Worm (Caenorhabditis elegans) whole organism, L4 larva: Measurements from ENCODE around the gene C05G5.3.

Experiments
- D1046.2 ChIP-seq: fragments of 200-800 bp; sonication (Bioruptor generic); IDR thresholded peaks from 2 replicates; pipeline ENCODE4 v1.3.6; 2022; ENCODE audit warnings: missing genetic modification characterization, missing compliant biosample characterization
- F37D6.2 ChIP-seq: sonication (generic microtip); optimal IDR thresholded peaks from 2 replicates; lab custom pipeline; 2016; ENCODE audit warnings: mild to moderate bottlenecking, missing genetic modification characterization, missing compliant biosample characterization
- F44E2.7 ChIP-seq: fragments of 200-800 bp; sonication (Bioruptor generic); IDR thresholded peaks from 2 replicates; pipeline ENCODE4 v2.1.2; 2022; ENCODE audit warnings: missing genetic modification characterization, missing compliant biosample characterization
- F49E8.2 ChIP-seq: sonication (generic microtip); optimal IDR thresholded peaks from 2 replicates; lab custom pipeline; 2016; ENCODE audit warnings: missing compliant biosample characterization, mild to moderate bottlenecking, missing genetic modification characterization, borderline replicate concordance
- Y48G9A.11 ChIP-seq: fragments of 200-800 bp; sonication (Bioruptor generic); IDR thresholded peaks from 2 replicates; pipeline ENCODE4 v1.3.6; 2022; ENCODE audit warnings: missing genetic modification reagents, missing genetic modification characterization, missing compliant biosample characterization
- aha-1 ChIP-seq: fragments of 150-350 bp; peaks from one replicate; lab custom pipeline; 2014; ENCODE audit warnings: missing biosample characterization, missing genetic modification characterization
- ceh-20 ChIP-seq: fragments of 200-800 bp; sonication (Bioruptor generic); IDR thresholded peaks from 2 replicates; pipeline ENCODE4 v1.3.6; 2022; ENCODE audit warnings: missing genetic modification reagents, missing genetic modification characterization, missing compliant biosample characterization
- ceh-82 ChIP-seq: sonication (generic microtip); optimal IDR thresholded peaks from 2 replicates; lab custom pipeline; 2017; ENCODE audit warnings: missing biosample characterization, missing genetic modification characterization
- ctbp-1 ChIP-seq: fragments of 200-800 bp; sonication (Bioruptor generic); IDR thresholded peaks from 2 replicates; pipeline ENCODE4 v1.3.6; 2022; ENCODE audit warnings: missing genetic modification reagents, missing genetic modification characterization, missing compliant biosample characterization
- daf-12 ChIP-seq: fragments of 150-350 bp; optimal IDR thresholded peaks from 2 replicates; lab custom pipeline; 2014; ENCODE audit warnings: missing biosample characterization, missing genetic modification reagents, missing genetic modification characterization
- daf-16 ChIP-seq, 3 experiments: sonication (generic microtip); optimal IDR thresholded peaks; 2 replicates each; lab custom pipeline; 2016 to 2017; ENCODE audit warnings: missing genetic modification characterization in 3 of 3, missing genetic modification reagents in 3 of 3, mild to moderate bottlenecking in 2 of 3, missing compliant biosample characterization in 2 of 3, missing biosample characterization in 1 of 3, moderate library complexity in 1 of 3
- dmd-6 ChIP-seq: fragments of 200-800 bp; sonication (Bioruptor generic); IDR thresholded peaks from 2 replicates; pipeline ENCODE4 v1.3.6; 2022; ENCODE audit warnings: missing genetic modification reagents, missing genetic modification characterization, missing compliant biosample characterization
- dve-1 ChIP-seq: sonication (generic microtip); optimal IDR thresholded peaks from 2 replicates; lab custom pipeline; 2017; ENCODE audit warnings: antibody characterized with exemption, mild to moderate bottlenecking, missing genetic modification characterization, missing compliant biosample characterization; ENCODE audit not compliant: insufficient read depth
- fkh-10 ChIP-seq: fragments of 150-350 bp; optimal IDR thresholded peaks from 2 replicates; lab custom pipeline; 2014; ENCODE audit warnings: missing biosample characterization, missing genetic modification reagents, missing genetic modification characterization
- fos-1 ChIP-seq: fragments of 150-350 bp; optimal IDR thresholded peaks from 2 replicates; lab custom pipeline; 2014; ENCODE audit warnings: missing biosample characterization, missing genetic modification characterization
- hlh-30 ChIP-seq: sonication (generic microtip); optimal IDR thresholded peaks from 2 replicates; lab custom pipeline; 2017; ENCODE audit warnings: antibody characterized with exemption, mild to moderate bottlenecking, missing genetic modification characterization, missing compliant biosample characterization; ENCODE audit not compliant: insufficient read depth
- lin-38 ChIP-seq: fragments of 200-800 bp; sonication (Bioruptor generic); IDR thresholded peaks from 2 replicates; pipeline ENCODE4 v1.3.6; 2022; ENCODE audit warnings: missing genetic modification reagents, missing genetic modification characterization, missing compliant biosample characterization
- lin-39 ChIP-seq: fragments of 150-350 bp; optimal IDR thresholded peaks from 2 replicates; lab custom pipeline; 2014; ENCODE audit warnings: missing biosample characterization, missing genetic modification reagents, missing genetic modification characterization
- lsy-2 ChIP-seq, 2 experiments: fragments of 150-350 bp in 1 of 2; sonication (generic microtip) in 1 of 2; optimal IDR thresholded peaks; 2 replicates each; lab custom pipeline; 2014 to 2017; ENCODE audit warnings: missing biosample characterization in 2 of 2, missing genetic modification characterization in 2 of 2
- mdl-1 ChIP-seq, 2 experiments: fragments of 150-350 bp in 1 of 2; sonication (generic microtip) in 1 of 2; optimal IDR thresholded peaks; 2 replicates each; lab custom pipeline; 2014 to 2017; ENCODE audit warnings: missing biosample characterization in 2 of 2, missing genetic modification characterization in 2 of 2
- nhr-10 ChIP-seq: fragments of 150-350 bp; optimal IDR thresholded peaks from 2 replicates; lab custom pipeline; 2014; ENCODE audit warnings: missing biosample characterization, missing genetic modification characterization
- nhr-102 ChIP-seq: sonication (generic microtip); optimal IDR thresholded peaks from 2 replicates; lab custom pipeline; 2016; ENCODE audit warnings: mild to moderate bottlenecking, missing genetic modification characterization, moderate library complexity, missing compliant biosample characterization
- nhr-28 ChIP-seq: fragments of 150-350 bp; optimal IDR thresholded peaks from 2 replicates; lab custom pipeline; 2014; ENCODE audit warnings: missing biosample characterization, missing genetic modification characterization
- nhr-41 ChIP-seq: fragments of 200-800 bp; sonication (Bioruptor generic); IDR thresholded peaks from 2 replicates; pipeline ENCODE4 v1.3.6; 2022; ENCODE audit warnings: missing genetic modification reagents, missing genetic modification characterization, missing compliant biosample characterization
- nhr-42 ChIP-seq: fragments of 200-800 bp; sonication (Bioruptor generic); IDR thresholded peaks from 2 replicates; pipeline ENCODE4 v1.3.6; 2022; ENCODE audit warnings: missing genetic modification characterization, missing compliant biosample characterization
- nhr-6 ChIP-seq: fragments of 150-350 bp; optimal IDR thresholded peaks from 2 replicates; lab custom pipeline; 2014; ENCODE audit warnings: missing biosample characterization, missing genetic modification characterization
- nhr-76 ChIP-seq: fragments of 150-350 bp; optimal IDR thresholded peaks from 2 replicates; lab custom pipeline; 2014; ENCODE audit warnings: missing biosample characterization, missing genetic modification characterization
- pha-4 ChIP-seq, 2 experiments: fragments of 150-350 bp in 1 of 2; fragments of 200-800 bp in 1 of 2; sonication (Bioruptor generic) in 1 of 2; IDR thresholded peaks in 1 of 2; optimal IDR thresholded peaks in 1 of 2; 2 replicates each; pipeline versions ENCODE4 v1.3.6 to Lab custom; 2014 to 2022; ENCODE audit warnings: missing genetic modification characterization in 2 of 2, missing genetic modification reagents in 2 of 2, missing biosample characterization in 1 of 2, missing compliant biosample characterization in 1 of 2
- pqm-1 ChIP-seq: sonication (generic microtip); optimal IDR thresholded peaks from 2 replicates; lab custom pipeline; 2017; ENCODE audit warnings: missing biosample characterization, missing genetic modification characterization
- set-16 ChIP-seq: fragments of 200-800 bp; sonication (Bioruptor generic); IDR thresholded peaks from 2 replicates; pipeline ENCODE4 v1.3.6; 2022; ENCODE audit warnings: missing genetic modification reagents, missing genetic modification characterization, missing compliant biosample characterization
- snpc-4 ChIP-seq: fragments of 150-350 bp; optimal IDR thresholded peaks from 2 replicates; lab custom pipeline; 2014; ENCODE audit warnings: missing biosample characterization, missing genetic modification characterization
- spr-1 ChIP-seq: sonication (generic microtip); optimal IDR thresholded peaks from 2 replicates; lab custom pipeline; 2016; ENCODE audit warnings: mild to moderate bottlenecking, missing genetic modification characterization, missing compliant biosample characterization
- spr-3 ChIP-seq: fragments of 200-800 bp; sonication (Bioruptor generic); optimal IDR thresholded peaks from 2 replicates; lab custom pipeline; 2018; ENCODE audit warnings: mild to moderate bottlenecking, missing genetic modification characterization, missing compliant biosample characterization
- unc-62 ChIP-seq, 3 experiments: fragments of 150-350 bp in 1 of 3; sonication (generic microtip); optimal IDR thresholded peaks in 2 of 3; peaks in 1 of 3; 1 replicate in 1 of 3; 2 replicates in 2 of 3; lab custom pipeline; 2014 to 2017; ENCODE audit warnings: missing biosample characterization in 3 of 3, missing genetic modification characterization in 3 of 3, missing genetic modification reagents in 3 of 3, missing genotype in 1 of 3
- zfp-2 ChIP-seq: sonication (generic microtip); optimal IDR thresholded peaks from 2 replicates; lab custom pipeline; 2016; ENCODE audit warnings: mild to moderate bottlenecking, missing genetic modification characterization, missing compliant biosample characterization

C05G5.3 gene

ce11 chrX:14739466-14739865 lies 12.3 kb downstream of the C05G5.3 start:
- TF ChIP-seq nhr-28 (tag; lab: Kevin White, UChicago) (peak; percentile 5), daf-16 (GFP tag; optimal IDR thresholded peaks at IDR 0.05; lab: Kevin White, UChicago) (no peak), daf-16 (tag; optimal IDR thresholded peaks at IDR 0.05; lab: Kevin White, UChicago) (peak; percentile 35), fkh-10 (GFP tag; lab: Kevin White, UChicago) (no peak), F49E8.2 (no peak), pqm-1 (tag; lab: Kevin White, UChicago) (peak; percentile 9), ceh-82 (tag; lab: Kevin White, UChicago) (no peak), ctbp-1 (GFP tag; lab: Robert Waterston, UW) (no peak), lin-39 (tag; lab: Kevin White, UChicago) (no peak)

- TF ChIP-seq set-16 (GFP tag; lab: Robert Waterston, UW) (no peak), unc-62 (GFP tag; optimal IDR thresholded peaks at IDR 0.05 in 1 of 2; lab: Kevin White, UChicago) (peak in 1 of 2 experiments; percentile 50), unc-62 (tag; optimal IDR thresholded peaks at IDR 0.05; lab: Kevin White, UChicago) (no peak), lsy-2 (tag; optimal IDR thresholded peaks at IDR 0.05; lab: Kevin White, UChicago) (no peak), spr-1 (no peak), aha-1 (tag; lab: Kevin White, UChicago) (peak; percentile 91)
These were observed 14.2 kb downstream of the C05G5.3 start for ce11 chrX:14737623-14738022.

- TF ChIP-seq zfp-2 (tag; lab: Kevin White, UChicago) (no peak), mdl-1 (tag; optimal IDR thresholded peaks at IDR 0.05; lab: Kevin White, UChicago) (peak in 1 of 2 experiments; percentile 5), pqm-1 (tag; lab: Kevin White, UChicago) (peak; percentile 24), unc-62 (GFP tag; optimal IDR thresholded peaks at IDR 0.05 in 1 of 2; lab: Kevin White, UChicago) (peak in 1 of 2 experiments; percentile 58), unc-62 (tag; optimal IDR thresholded peaks at IDR 0.05; lab: Kevin White, UChicago) (no peak), dmd-6 (GFP tag; lab: Robert Waterston, UW) (peak; percentile 13; the same call in 1 of the 2 replicates), hlh-30 (tag; lab: Kevin White, UChicago) (peak; percentile 28), set-16 (GFP tag; lab: Robert Waterston, UW) (no peak), daf-12 (tag; lab: Kevin White, UChicago) (no peak), F44E2.7 (GFP tag; lab: Robert Waterston, UW) (0 out of 2 replicates have a peak, but pooled peaks have one; percentile 14), nhr-102 (no peak), ceh-20 (GFP tag; lab: Robert Waterston, UW) (peak; percentile 57; the same call in 1 of the 2 replicates), dve-1 (peak; percentile 6)
These were observed 14.7 kb downstream of the C05G5.3 start for ce11 chrX:14736955-14737621.

ce11 chrX:14736220-14736619 lies 15.6 kb downstream of the C05G5.3 start:
- no peak for TF ChIP-seq nhr-10
- no peak for TF ChIP-seq nhr-42 (GFP tag; lab: Robert Waterston, UW)
- peak; percentile 5 for TF ChIP-seq snpc-4
- no peak for TF ChIP-seq lin-38
- TF ChIP-seq D1046.2 (GFP tag; lab: Robert Waterston, UW): no peak
- TF ChIP-seq, all 104 proteins: peak for 1

- TF ChIP-seq aha-1 (tag; lab: Kevin White, UChicago) (peak; percentile 55), daf-16 (GFP tag; optimal IDR thresholded peaks at IDR 0.05; lab: Kevin White, UChicago) (peak in 1 of 2 experiments; percentile 50), daf-16 (tag; optimal IDR thresholded peaks at IDR 0.05; lab: Kevin White, UChicago) (no peak), Y48G9A.11 (no peak)
These were observed 19.9 kb downstream of the C05G5.3 start, which contains the start of gene F33C8.4 for ce11 chrX:14731828-14732331. TSS of gene F33C8.4 (plus strand) at chrX:14732281.

- no peak for TF ChIP-seq F37D6.2 (tag; lab: Kevin White, UChicago)
- TF ChIP-seq nhr-76 (tag; lab: Kevin White, UChicago): no peak
- TF ChIP-seq spr-3 (GFP tag; lab: Kevin White, UChicago): no peak
- TF ChIP-seq nhr-41 (GFP tag; lab: Robert Waterston, UW): no peak
- no peak for TF ChIP-seq nhr-6
- no peak for TF ChIP-seq fos-1 (tag; lab: Kevin White, UChicago)
- TF ChIP-seq pha-4 (GFP tag; IDR thresholded peaks at IDR 0.05; lab: Robert Waterston, UW): no peak
- TF ChIP-seq pha-4 (tag; optimal IDR thresholded peaks at IDR 0.05; lab: Kevin White, UChicago): no peak
These were observed 22.5 kb downstream of the C05G5.3 start, which contains the start of gene tsp-8 for ce11 chrX:14729319-14729718. TSS of gene tsp-8 (minus strand) at chrX:14729503.
